Fruit fly (Drosophila melanogaster) whole organism, embryonic: ENCODE data around the gene CG7333.

Experiments
- B-H2 ChIP-seq: fragments of 200-800 bp; sonication (Bioruptor generic); optimal IDR thresholded peaks from 2 replicates; lab custom pipeline; 2018; ENCODE audit warnings: missing biosample characterization, mild to moderate bottlenecking, missing genetic modification characterization
- Blimp-1 ChIP-seq: fragments of 200-800 bp; sonication (Bioruptor generic); optimal IDR thresholded peaks from 3 replicates; lab custom pipeline; 2018; ENCODE audit warnings: missing biosample characterization, missing genetic modification characterization, mild to moderate bottlenecking, moderate library complexity, missing genetic modification reagents
- CG10147 ChIP-seq: fragments of 200-800 bp; sonication (Bioruptor generic); optimal IDR thresholded peaks from 2 replicates; lab custom pipeline; 2019; ENCODE audit warnings: missing biosample characterization, mild to moderate bottlenecking, missing genetic modification characterization, moderate library complexity
- CG12769 ChIP-seq: fragments of 200-800 bp; sonication (Bioruptor generic); optimal IDR thresholded peaks from 2 replicates; lab custom pipeline; 2019; ENCODE audit warnings: missing biosample characterization, mild to moderate bottlenecking, missing genetic modification characterization, moderate library complexity
- CG13624 ChIP-seq: fragments of 200-800 bp; sonication (Bioruptor generic); optimal IDR thresholded peaks from 2 replicates; lab custom pipeline; 2016; ENCODE audit warnings: missing biosample characterization, missing genetic modification characterization
- CG13894 ChIP-seq: fragments of 200-800 bp; sonication (Bioruptor generic); optimal IDR thresholded peaks from 3 replicates; lab custom pipeline; 2018; ENCODE audit warnings: missing biosample characterization, mild to moderate bottlenecking, missing genetic modification characterization, moderate library complexity
- CG14667 ChIP-seq: fragments of 200-800 bp; sonication (Bioruptor generic); IDR thresholded peaks from 2 replicates; pipeline ENCODE4 v1.3.6; 2022; ENCODE audit warnings: missing biosample characterization, missing genetic modification characterization
- CG15269 ChIP-seq: fragments of 200-800 bp; sonication (Bioruptor generic); optimal IDR thresholded peaks from 2 replicates; lab custom pipeline; 2018; ENCODE audit warnings: missing biosample characterization, mild to moderate bottlenecking, missing genetic modification characterization, moderate library complexity
- CG15479 ChIP-seq: fragments of 200-800 bp; sonication (Bioruptor generic); optimal IDR thresholded peaks from 3 replicates; lab custom pipeline; 2019; ENCODE audit warnings: missing biosample characterization, mild to moderate bottlenecking, missing genetic modification characterization, moderate library complexity
- CG1603 ChIP-seq: fragments of 200-800 bp; sonication (Bioruptor generic); optimal IDR thresholded peaks from 2 replicates; lab custom pipeline; 2019; ENCODE audit warnings: missing biosample characterization, mild to moderate bottlenecking, missing genetic modification characterization, moderate library complexity
- CG16863 ChIP-seq: fragments of 200-800 bp; sonication (Bioruptor generic); optimal IDR thresholded peaks from 3 replicates; lab custom pipeline; 2016; ENCODE audit warnings: missing biosample characterization, missing genetic modification characterization
- CG17359 ChIP-seq: fragments of 200-800 bp; sonication (Bioruptor generic); optimal IDR thresholded peaks from 3 replicates; lab custom pipeline; 2018; ENCODE audit warnings: missing biosample characterization, mild to moderate bottlenecking, missing genetic modification characterization, moderate library complexity
- CG17568 ChIP-seq: fragments of 200-800 bp; sonication (Bioruptor generic); optimal IDR thresholded peaks from 2 replicates; lab custom pipeline; 2018; ENCODE audit warnings: missing biosample characterization, mild to moderate bottlenecking, missing genetic modification characterization, moderate library complexity
- CG2712 ChIP-seq: fragments of 200-800 bp; optimal IDR thresholded peaks from 3 replicates; lab custom pipeline; 2019; ENCODE audit warnings: missing biosample characterization, mild to moderate bottlenecking, missing genetic modification characterization, moderate library complexity
- CG32532 ChIP-seq: fragments of 200-800 bp; sonication (Bioruptor generic); IDR thresholded peaks from 2 replicates; pipeline ENCODE4 v1.3.6; 2022; ENCODE audit warnings: missing biosample characterization, missing genetic modification characterization
- CG6791 ChIP-seq: fragments of 200-800 bp; sonication (Bioruptor generic); IDR thresholded peaks from 3 replicates; pipeline ENCODE4 v1.3.6; 2022; ENCODE audit warnings: missing biosample characterization, missing genetic modification characterization; ENCODE audit not compliant: partially characterized antibody
- Dref ChIP-seq: fragments of 200-800 bp; sonication (Bioruptor generic); IDR thresholded peaks from 2 replicates; pipeline ENCODE4 v1.3.6; 2022; ENCODE audit warnings: missing biosample characterization, missing genetic modification characterization
- ERR ChIP-seq: fragments of 200-800 bp; sonication (Bioruptor generic); optimal IDR thresholded peaks from 2 replicates; lab custom pipeline; 2016; ENCODE audit warnings: missing biosample characterization, missing genetic modification characterization
- Fer1 ChIP-seq: fragments of 200-800 bp; sonication (Bioruptor generic); optimal IDR thresholded peaks from 2 replicates; lab custom pipeline; 2017; ENCODE audit warnings: missing biosample characterization, mild to moderate bottlenecking, missing genetic modification characterization
- H2.0 ChIP-seq: fragments of 200-800 bp; sonication (Bioruptor generic); IDR thresholded peaks from 2 replicates; pipeline ENCODE4 v1.3.6; 2022; ENCODE audit warnings: missing biosample characterization, missing genetic modification characterization
- HmgZ ChIP-seq: fragments of 200-800 bp; sonication (Bioruptor generic); optimal IDR thresholded peaks from 2 replicates; lab custom pipeline; 2018; ENCODE audit warnings: missing biosample characterization, mild to moderate bottlenecking, missing genetic modification characterization
- Med ChIP-seq: fragments of 200-800 bp; sonication (Bioruptor generic); peaks from one replicate; lab custom pipeline; 2016; ENCODE audit warnings: missing biosample characterization, missing genetic modification characterization, mild to moderate bottlenecking, inconsistent platforms, moderate library complexity
- Myb ChIP-seq: fragments of 200-800 bp; sonication (Bioruptor generic); optimal IDR thresholded peaks from 2 replicates; lab custom pipeline; 2016; ENCODE audit warnings: missing biosample characterization, missing genetic modification characterization
- NFAT ChIP-seq: fragments of 200-800 bp; sonication (Bioruptor generic); IDR thresholded peaks from 2 replicates; pipeline ENCODE4 v1.3.6; 2022; ENCODE audit warnings: missing biosample characterization, missing genetic modification characterization
- Oaz ChIP-seq: fragments of 200-800 bp; sonication (Bioruptor generic); IDR thresholded peaks from 2 replicates; pipeline ENCODE4 v1.3.6; 2022; ENCODE audit warnings: missing biosample characterization, missing genetic modification characterization
- Rfx ChIP-seq: fragments of 200-800 bp; sonication (Bioruptor generic); IDR thresholded peaks from 2 replicates; pipeline ENCODE4 v1.3.6; 2022; ENCODE audit warnings: missing biosample characterization, missing genetic modification characterization
- Six4 ChIP-seq: fragments of 200-800 bp; sonication (Bioruptor generic); optimal IDR thresholded peaks from 2 replicates; lab custom pipeline; 2016; ENCODE audit warnings: missing biosample characterization, missing genetic modification characterization
- Sox100B ChIP-seq: fragments of 200-800 bp; sonication (Bioruptor generic); optimal IDR thresholded peaks from 3 replicates; lab custom pipeline; 2018; ENCODE audit warnings: missing biosample characterization, mild to moderate bottlenecking, missing genetic modification characterization
- Xbp1 ChIP-seq: fragments of 200-800 bp; sonication (Bioruptor generic); optimal IDR thresholded peaks from 3 replicates; lab custom pipeline; 2016; ENCODE audit warnings: missing biosample characterization, mild to moderate bottlenecking, missing genetic modification characterization
- YL-1 ChIP-seq: fragments of 200-800 bp; sonication (Bioruptor generic); optimal IDR thresholded peaks from 3 replicates; lab custom pipeline; 2017; ENCODE audit warnings: missing biosample characterization, mild to moderate bottlenecking, missing genetic modification characterization
- ab ChIP-seq: fragments of 200-800 bp; sonication (Bioruptor generic); optimal IDR thresholded peaks from 2 replicates; lab custom pipeline; 2016; ENCODE audit warnings: missing biosample characterization, missing genetic modification characterization
- ap ChIP-seq: fragments of 200-800 bp; sonication (Bioruptor generic); IDR thresholded peaks from 2 replicates; pipeline ENCODE4 v1.3.6; 2022; ENCODE audit warnings: missing biosample characterization, missing genetic modification characterization
- cwo ChIP-seq: fragments of 200-800 bp; sonication (Bioruptor generic); optimal IDR thresholded peaks from 3 replicates; lab custom pipeline; 2017; ENCODE audit warnings: missing biosample characterization, missing genetic modification characterization, mild to moderate bottlenecking, moderate library complexity, missing genetic modification reagents
- da ChIP-seq: fragments of 200-800 bp; sonication (Bioruptor generic); optimal IDR thresholded peaks from 2 replicates; lab custom pipeline; 2016; ENCODE audit warnings: missing biosample characterization, missing genetic modification characterization
- ftz-f1 ChIP-seq: fragments of 200-800 bp; sonication (Bioruptor generic); optimal IDR thresholded peaks from 2 replicates; lab custom pipeline; 2016; ENCODE audit warnings: missing biosample characterization, missing genetic modification characterization
- gem ChIP-seq: fragments of 200-800 bp; sonication (Bioruptor generic); optimal IDR thresholded peaks from 2 replicates; lab custom pipeline; 2019; ENCODE audit warnings: missing biosample characterization, mild to moderate bottlenecking, missing genetic modification characterization, moderate library complexity
- gfzf ChIP-seq: fragments of 200-800 bp; sonication (Bioruptor generic); optimal IDR thresholded peaks from 2 replicates; lab custom pipeline; 2016; ENCODE audit warnings: missing biosample characterization, mild to moderate bottlenecking, missing genetic modification characterization, moderate library complexity
- gro ChIP-seq: fragments of 200-800 bp; sonication (Bioruptor generic); optimal IDR thresholded peaks from 2 replicates; lab custom pipeline; 2016; ENCODE audit warnings: missing biosample characterization, missing genetic modification characterization
- lola ChIP-seq, 3 experiments: fragments of >200 bp in 2 of 3; fragments of 200-800 bp in 1 of 3; sonication (Bioruptor generic) in 1 of 3; optimal IDR thresholded peaks; 2 replicates each; lab custom pipeline; 2017 to 2019; ENCODE audit warnings: missing biosample characterization in 3 of 3, missing genetic modification characterization in 3 of 3, mild to moderate bottlenecking in 1 of 3, moderate library complexity in 1 of 3
- p53 ChIP-seq: fragments of 200-800 bp; sonication (Bioruptor generic); optimal IDR thresholded peaks from 2 replicates; lab custom pipeline; 2016; ENCODE audit warnings: missing biosample characterization, missing genetic modification characterization
- psq ChIP-seq: fragments of 200-800 bp; sonication (Bioruptor generic); optimal IDR thresholded peaks from 2 replicates; lab custom pipeline; 2017; ENCODE audit warnings: missing biosample characterization, missing genetic modification characterization
- sd ChIP-seq: fragments of 200-800 bp; sonication (Bioruptor generic); optimal IDR thresholded peaks from 3 replicates; lab custom pipeline; 2018; ENCODE audit warnings: missing biosample characterization, mild to moderate bottlenecking, missing genetic modification characterization, moderate library complexity
- sim ChIP-seq: fragments of 200-800 bp; sonication (Bioruptor generic); IDR thresholded peaks from 2 replicates; pipeline ENCODE4 v1.3.6; 2022; ENCODE audit warnings: missing biosample characterization, missing genetic modification characterization
- sisA ChIP-seq: fragments of 200-800 bp; sonication (Bioruptor generic); IDR thresholded peaks from 2 replicates; pipeline ENCODE4 v1.3.6; 2022; ENCODE audit warnings: missing biosample characterization, missing genetic modification characterization
- sug ChIP-seq: fragments of 200-800 bp; optimal IDR thresholded peaks from 2 replicates; lab custom pipeline; 2019; ENCODE audit warnings: missing biosample characterization, mild to moderate bottlenecking, missing genetic modification characterization, moderate library complexity
- tap ChIP-seq: fragments of 200-800 bp; optimal IDR thresholded peaks from 3 replicates; lab custom pipeline; 2019; ENCODE audit warnings: missing biosample characterization, mild to moderate bottlenecking, missing genetic modification characterization, moderate library complexity
- vnd ChIP-seq: fragments of 200-800 bp; sonication (Bioruptor generic); IDR thresholded peaks from 3 replicates; pipeline ENCODE4 v1.3.6; 2022; ENCODE audit warnings: missing biosample characterization, missing genetic modification characterization; ENCODE audit not compliant: partially characterized antibody
- yki ChIP-seq: fragments of >200 bp; optimal IDR thresholded peaks from 3 replicates; lab custom pipeline; 2018
- z ChIP-seq: fragments of 200-800 bp; sonication (Bioruptor generic); IDR thresholded peaks from 3 replicates; pipeline ENCODE4 v1.3.6; 2022; ENCODE audit warnings: missing biosample characterization, missing genetic modification characterization

The CG7333 gene

DNA sequence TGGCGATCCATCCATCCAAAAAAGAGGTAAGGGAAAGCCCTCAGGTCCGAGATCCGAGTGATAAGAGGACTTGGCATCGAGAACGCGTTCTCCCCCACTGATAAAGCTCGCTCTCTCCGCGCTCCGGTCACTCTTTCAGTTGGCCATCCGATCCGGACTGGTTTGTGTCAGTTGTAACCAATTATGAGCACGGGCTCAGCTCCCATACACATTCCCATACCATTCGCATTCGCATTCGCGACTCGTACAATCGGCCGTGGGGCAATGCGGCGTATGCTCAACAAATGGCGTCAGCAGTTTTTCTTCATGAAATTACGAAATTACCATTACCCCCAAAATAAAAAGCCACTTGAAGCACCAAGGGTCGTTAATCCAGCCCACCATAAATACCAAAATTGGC lies 24.0 kb downstream of the CG7333 start (continued):
- TF ChIP-seq sim (GFP tag; lab: Robert Waterston, UW) (no peak), z (GFP tag; lab: Robert Waterston, UW) (no peak), CG10147 (GFP tag; lab: Kevin White, UChicago) (peak; percentile 22), ftz-f1 (GFP tag; lab: Kevin White, UChicago) (peak; percentile 34), NFAT (0 out of 2 replicates have a peak, but pooled peaks have one; percentile 21), gem (tag; lab: Kevin White, UChicago) (peak; percentile 68), CG32532 (peak; percentile 48; the same call in 1 of the 2 replicates), Med (GFP tag; lab: Kevin White, UChicago) (peak; percentile 70), Rfx (GFP tag; lab: Robert Waterston, UW) (peak; percentile 51), ap (GFP tag; lab: Robert Waterston, UW) (no peak), CG17568 (GFP tag; lab: Kevin White, UChicago) (no peak), CG12769 (peak; percentile 42), sd (peak; percentile 70), psq (GFP tag; lab: Kevin White, UChicago) (no peak), yki (lab: Kevin White, UChicago) (no peak), HmgZ (tag; lab: Kevin White, UChicago) (no peak), CG14667 (GFP tag; lab: Robert Waterston, UW) (no peak), CG13894 (peak; percentile 59), Fer1 (GFP tag; lab: Kevin White, UChicago) (no peak), YL-1 (no peak), sug (tag; lab: Kevin White, UChicago) (peak; percentile 68), Blimp-1 (GFP tag; lab: Kevin White, UChicago) (no peak), gro (GFP tag; lab: Kevin White, UChicago) (peak; percentile 7)

dm6 chr3R:19625300-19626230 lies 25.1 kb downstream of the CG7333 start:
- no peak for TF ChIP-seq Sox100B (GFP tag; lab: Kevin White, UChicago)
- TF ChIP-seq lola (GFP tag; optimal IDR thresholded peaks at IDR 0.05; lab: Kevin White, UChicago) = no peak
- no peak for TF ChIP-seq CG6791 (GFP tag; lab: Robert Waterston, UW)
- TF ChIP-seq CG17359 = no peak
- TF ChIP-seq Six4 (GFP tag; lab: Kevin White, UChicago) = no peak
- no peak for TF ChIP-seq B-H2 (GFP tag; lab: Kevin White, UChicago)
- TF ChIP-seq da (GFP tag; lab: Kevin White, UChicago) = no peak
- TF ChIP-seq Myb = no peak
- no peak for TF ChIP-seq ab (GFP tag; lab: Kevin White, UChicago)
- TF ChIP-seq Xbp1 (GFP tag; lab: Kevin White, UChicago) = no peak
- no peak for TF ChIP-seq CG16863 (GFP tag; lab: Kevin White, UChicago)
- no peak for TF ChIP-seq ERR (GFP tag; lab: Kevin White, UChicago)
- no peak for TF ChIP-seq p53 (GFP tag; lab: Kevin White, UChicago)
- TF ChIP-seq CG15479 (GFP tag; lab: Kevin White, UChicago) = no peak
- no peak for TF ChIP-seq CG2712
- TF ChIP-seq CG1603 (tag; lab: Kevin White, UChicago) = no peak
- TF ChIP-seq Blimp-1 (GFP tag; lab: Kevin White, UChicago) = no peak
- no peak for TF ChIP-seq sisA
- TF ChIP-seq H2.0 (GFP tag; lab: Robert Waterston, UW) = no peak
- no peak for TF ChIP-seq tap
- no peak for TF ChIP-seq CG15269 (tag; lab: Kevin White, UChicago)
- no peak for TF ChIP-seq gfzf (GFP tag; lab: Kevin White, UChicago)
- peak; percentile 0 for TF ChIP-seq CG13624 (GFP tag; lab: Kevin White, UChicago)
- TF ChIP-seq cwo = peak; percentile 89
- TF ChIP-seq Oaz (GFP tag; lab: Robert Waterston, UW) = no peak
- TF ChIP-seq NFAT = peak; percentile 28; the same call in 1 of the 2 replicates
- TF ChIP-seq Dref (GFP tag; lab: Robert Waterston, UW) = no peak
- TF ChIP-seq vnd (GFP tag; lab: Robert Waterston, UW) = no peak
